Worm (Caenorhabditis elegans) whole organism, L4/young adult: ENCODE results near the gene clh-5.
A peak's percentile ranks its signal among the peaks of the same experiment; 100 is the strongest.

Source experiments
- W03F9.2 ChIP-seq: fragments of 150-350 bp; optimal IDR thresholded peaks from 2 replicates; lab custom pipeline; 2014; ENCODE audit warnings: missing biosample characterization, missing genetic modification characterization
- dao-5 ChIP-seq: sonication (generic microtip); optimal IDR thresholded peaks from 2 replicates; lab custom pipeline; 2016; ENCODE audit warnings: missing genotype, missing genetic modification characterization, moderate library complexity, missing compliant biosample characterization
- him-1 ChIP-seq: sonication (generic microtip); optimal IDR thresholded peaks from 2 replicates; lab custom pipeline; 2016; ENCODE audit warnings: missing genotype, missing genetic modification reagents, missing genetic modification characterization, missing compliant biosample characterization

clh-5 gene

ce11 chrII:9100798-9101197 lies 2.4 kb upstream of the clh-5 start, which contains the start of gene T24H10.5:
TSS of gene T24H10.5 (plus strand) at chrII:9101098.
- TF ChIP-seq W03F9.2 (tag; lab: Kevin White, UChicago) (no peak), dao-5 (tag; lab: Kevin White, UChicago) (no peak), him-1 (no peak)

DNA sequence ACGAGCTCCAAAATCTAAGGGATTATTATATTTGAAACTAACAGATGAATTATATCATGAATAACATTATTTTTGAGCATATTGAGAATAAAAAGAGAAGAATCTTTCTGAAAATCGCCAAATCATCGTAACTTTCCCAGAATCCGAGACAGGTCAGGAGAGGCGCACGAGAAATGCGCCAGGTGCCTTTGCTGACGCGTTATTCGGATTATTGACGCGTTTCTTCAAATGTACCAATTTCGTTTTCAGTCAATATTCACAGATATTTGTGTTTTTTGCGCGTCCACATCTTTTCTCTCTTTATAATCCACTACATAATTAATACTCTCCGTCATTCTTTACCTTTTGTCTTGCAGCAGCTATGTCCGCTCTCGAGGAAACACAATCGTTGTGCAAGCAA lies 612 bp upstream of the clh-5 start, which contains the start of gene T24H10.1:
Gene T24H10.1 (plus strand): TSS at position 355 of the 400 bp plus-strand sequence.
- TF ChIP-seq him-1 (peak; percentile 45), dao-5 (tag; lab: Kevin White, UChicago) (no peak), W03F9.2 (tag; lab: Kevin White, UChicago) (peak; percentile 36)

ce11 chrII:9097302-9097701 lies 1.1 kb downstream of the clh-5 start:
- TF ChIP-seq dao-5 (tag; lab: Kevin White, UChicago) (no peak), W03F9.2 (tag; lab: Kevin White, UChicago) (no peak), him-1 (no peak)

DNA sequence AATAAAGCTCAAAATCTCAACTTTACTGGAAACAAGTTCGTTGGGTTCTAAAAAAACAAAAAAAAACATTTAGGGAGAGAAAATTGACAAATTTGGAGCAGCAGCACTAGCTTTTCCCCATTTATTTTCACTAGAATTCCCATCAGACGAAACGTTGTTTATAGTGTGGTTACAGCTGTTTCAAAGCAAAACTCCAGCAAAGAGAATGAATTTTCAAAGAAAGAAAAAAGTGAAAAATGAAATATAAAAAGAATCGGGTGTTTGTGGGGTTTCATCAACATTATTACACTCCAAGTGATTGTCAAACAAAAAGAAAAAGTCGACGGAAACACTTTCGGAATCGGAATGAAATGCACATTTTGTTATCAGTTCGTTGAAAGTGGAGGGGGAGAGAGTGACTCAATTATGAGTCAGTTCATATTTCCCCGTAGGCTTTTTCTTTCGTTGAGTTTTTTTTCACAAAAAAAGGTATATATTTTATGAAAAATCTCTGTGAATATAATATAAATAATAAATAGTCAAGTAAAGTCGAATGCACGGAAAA lies 4.1 kb downstream of the clh-5 start:
- TF ChIP-seq him-1 (no peak), W03F9.2 (tag; lab: Kevin White, UChicago) (peak; percentile 42)

- TF ChIP-seq dao-5 (tag; lab: Kevin White, UChicago) = no peak
- no peak for TF ChIP-seq him-1
- no peak for TF ChIP-seq W03F9.2 (tag; lab: Kevin White, UChicago)
Measured at ce11 chrII:9093584-9093983, 4.8 kb downstream of the clh-5 start, which contains the start of gene C07H4.1. TSS of gene C07H4.1 (minus strand) at chrII:9093684.

- TF ChIP-seq W03F9.2 (tag; lab: Kevin White, UChicago) (no peak), dao-5 (tag; lab: Kevin White, UChicago) (no peak), him-1 (no peak)
Measured at ce11 chrII:9092910-9093309, 5.5 kb downstream of the clh-5 start.

ce11 chrII:9086308-9086707 lies 12.1 kb downstream of the clh-5 start, which contains the start of gene hlh-3:
TSS of gene hlh-3 (plus strand) at chrII:9086608.
- no peak for TF ChIP-seq W03F9.2 (tag; lab: Kevin White, UChicago)
- no peak for TF ChIP-seq dao-5 (tag; lab: Kevin White, UChicago)
- TF ChIP-seq him-1 = no peak

DNA sequence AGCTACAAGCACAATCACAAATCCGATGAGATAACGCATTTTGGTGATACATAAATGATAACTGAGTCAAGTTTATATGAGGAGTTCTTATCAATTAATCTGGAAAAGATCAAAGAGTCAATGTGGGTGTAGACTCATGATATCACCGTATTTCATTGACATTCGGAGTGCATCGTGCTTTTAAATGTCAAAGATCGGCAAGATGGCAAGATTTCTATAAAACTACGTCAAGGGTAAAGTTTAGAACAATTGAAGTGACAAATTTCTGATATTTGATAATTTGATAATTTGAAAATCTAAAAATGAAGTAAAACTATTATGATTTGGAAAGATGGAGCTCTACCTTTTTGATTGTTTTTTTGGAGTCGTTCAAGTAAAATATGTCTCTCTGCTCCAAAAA lies 15.3 kb downstream of the clh-5 start, which contains the start of gene sysm-1:
Gene sysm-1 (minus strand): TSS at position 101 of the 400 bp plus-strand sequence.
- no peak for TF ChIP-seq him-1
- TF ChIP-seq dao-5 (tag; lab: Kevin White, UChicago) = no peak

DNA sequence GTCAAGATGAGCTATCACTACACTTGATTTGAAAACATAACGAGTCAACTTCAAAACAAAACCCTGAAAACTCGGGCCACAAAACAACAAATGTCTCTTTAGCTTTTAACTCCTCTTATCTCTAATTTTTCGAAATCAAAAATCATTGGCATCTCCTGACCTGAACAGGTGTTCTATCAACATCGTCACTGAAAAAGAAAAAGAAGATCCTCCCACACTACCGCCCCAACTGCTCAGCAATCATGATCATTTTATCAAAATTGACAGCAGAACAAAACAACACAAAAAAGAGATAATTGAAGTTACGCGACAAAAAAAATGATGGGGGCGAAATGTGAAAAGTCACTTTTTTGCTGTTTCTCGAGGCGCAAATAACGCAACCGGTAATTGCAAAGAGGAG lies 20.1 kb downstream of the clh-5 start:
- no peak for TF ChIP-seq W03F9.2 (tag; lab: Kevin White, UChicago)
- TF ChIP-seq dao-5 (tag; lab: Kevin White, UChicago) = no peak
- no peak for TF ChIP-seq him-1

DNA sequence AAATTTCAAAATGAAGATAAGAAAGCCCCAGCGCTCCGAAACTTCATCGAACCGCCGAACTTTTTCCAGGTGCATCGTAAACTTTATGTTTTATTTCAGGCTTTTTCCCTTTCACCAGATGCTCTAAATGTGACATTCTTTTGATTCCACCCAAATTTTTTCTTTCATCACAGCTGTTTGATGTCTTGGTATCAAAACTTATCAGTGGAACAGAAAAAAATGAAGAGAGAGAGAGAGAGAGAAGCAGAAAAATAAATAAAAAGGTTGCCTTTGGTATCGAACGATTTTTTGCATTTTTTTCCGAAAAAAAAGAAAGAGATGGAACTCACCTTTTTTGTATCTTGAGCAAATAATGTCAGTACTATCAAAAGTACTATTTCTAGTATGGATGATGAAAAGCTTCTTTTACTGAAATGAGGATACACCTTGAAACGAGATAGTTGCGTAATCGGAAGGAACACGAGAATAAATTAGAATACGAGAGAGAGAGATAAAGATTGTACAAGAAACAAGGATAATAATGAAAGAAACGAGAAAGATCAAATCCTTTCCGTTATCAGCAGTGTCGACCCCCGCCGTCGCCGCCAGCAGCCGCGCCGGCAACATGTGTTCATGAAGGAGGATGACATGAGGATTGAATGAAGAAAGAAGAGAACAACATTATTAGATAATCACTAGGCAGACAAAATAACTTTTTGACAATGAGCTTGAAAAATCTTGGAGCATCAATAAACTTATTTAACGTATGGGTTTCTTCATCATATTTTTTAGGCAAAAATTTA lies 22.1 kb downstream of the clh-5 start:
- TF ChIP-seq W03F9.2 (tag; lab: Kevin White, UChicago) (no peak), dao-5 (tag; lab: Kevin White, UChicago) (no peak)

DNA sequence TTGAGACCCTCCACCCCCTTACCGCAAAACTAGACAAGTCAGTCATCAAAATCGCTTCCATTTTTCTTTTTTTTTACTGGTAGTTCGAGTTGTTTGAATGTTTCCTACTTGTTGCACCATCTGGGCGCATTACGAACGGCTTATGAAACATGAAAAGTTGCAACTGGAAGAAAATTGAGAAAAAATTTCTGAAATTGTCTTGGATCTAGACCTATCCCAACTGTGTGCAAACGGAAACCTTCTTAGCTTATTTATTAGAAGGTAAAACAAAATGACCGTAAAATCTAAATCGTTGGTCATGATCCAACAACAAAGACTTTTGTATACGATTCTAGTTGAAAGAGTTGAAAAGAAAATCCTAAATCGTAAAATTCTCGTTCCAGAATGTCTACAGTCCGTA lies 23.9 kb downstream of the clh-5 start:
- TF ChIP-seq him-1 = no peak
- no peak for TF ChIP-seq dao-5 (tag; lab: Kevin White, UChicago)
- TF ChIP-seq W03F9.2 (tag; lab: Kevin White, UChicago) = no peak

- TF ChIP-seq W03F9.2 (tag; lab: Kevin White, UChicago) (no peak), him-1 (no peak), dao-5 (tag; lab: Kevin White, UChicago) (no peak)
Measured at ce11 chrII:9072769-9073168, 25.6 kb downstream of the clh-5 start.

ce11 chrII:9070740-9071139 lies 27.7 kb downstream of the clh-5 start, which contains the start of gene T24B8.4:
TSS of gene T24B8.4 (minus strand) at chrII:9070840.
- no peak for TF ChIP-seq W03F9.2 (tag; lab: Kevin White, UChicago)
- no peak for TF ChIP-seq him-1
- no peak for TF ChIP-seq dao-5 (tag; lab: Kevin White, UChicago)

ce11 chrII:9069836-9070235 lies 28.6 kb downstream of the clh-5 start:
- TF ChIP-seq dao-5 (tag; lab: Kevin White, UChicago) (no peak), him-1 (no peak), W03F9.2 (tag; lab: Kevin White, UChicago) (no peak)
